Worm (Caenorhabditis elegans): Measurements from ENCODE around the gene F46G10.1.

- no peak for TF ChIP-seq flt-1 (GFP tag; IDR thresholded peaks at IDR 0.05)
- TF ChIP-seq med-1 (GFP tag; optimal IDR thresholded peaks at IDR 0.05; ENCODE audit: insufficient read depth): no peak
- TF ChIP-seq ref-1 (GFP tag; conservative IDR thresholded peaks at IDR 0.05): no peak
- TF ChIP-seq tab-1 (GFP tag; IDR thresholded peaks at IDR 0.05): no peak
- TF ChIP-seq klf-2 (GFP tag; conservative IDR thresholded peaks at IDR 0.05): no peak
- TF ChIP-seq T22C8.4 (GFP tag; IDR thresholded peaks at IDR 0.05): no peak
- no peak for TF ChIP-seq cog-1 (tag; optimal IDR thresholded peaks at IDR 0.05)
- no peak for TF ChIP-seq ztf-23 (GFP tag; IDR thresholded peaks at IDR 0.05)
- TF ChIP-seq ztf-29 (GFP tag; IDR thresholded peaks at IDR 0.05): no peak
These were observed 42.0 kb downstream of the F46G10.1 start, which contains the start of gene cyp-14A2 for ce11 chrX:13269586-13269985.
